Worm (Caenorhabditis elegans) whole organism, young adult: ENCODE measurements around the gene K01A2.6.

Experiments used
- K11D2.4 ChIP-seq: fragments of 200-800 bp; sonication (Bioruptor generic); IDR thresholded peaks from 2 replicates; pipeline ENCODE4 v1.3.6; 2022; ENCODE audit warnings: missing genetic modification reagents, missing genetic modification characterization, missing compliant biosample characterization
- Y53F4B.3 ChIP-seq: fragments of 200-800 bp; sonication (Bioruptor generic); IDR thresholded peaks from 2 replicates; pipeline ENCODE4 v1.3.6; 2022; ENCODE audit warnings: missing genetic modification reagents, missing genetic modification characterization, missing compliant biosample characterization
- ama-1 ChIP-seq, 3 experiments: fragments of 150-350 bp in 1 of 3; sonication (generic microtip) in 2 of 3; optimal IDR thresholded peaks; 2 replicates each; lab custom pipeline; 2014 to 2018; ENCODE audit warnings: missing biosample characterization in 2 of 3, missing genetic modification characterization in 2 of 3, missing genetic modification reagents in 2 of 3
- dpl-1 ChIP-seq: fragments of 150-350 bp; optimal IDR thresholded peaks from 2 replicates; lab custom pipeline; 2014; ENCODE audit warnings: missing biosample characterization, missing genetic modification reagents, missing genetic modification characterization
- efl-1 ChIP-seq: fragments of 150-350 bp; optimal IDR thresholded peaks from 2 replicates; lab custom pipeline; 2014; ENCODE audit warnings: missing biosample characterization, missing genetic modification reagents, missing genetic modification characterization
- egl-18 ChIP-seq: fragments of 200-800 bp; sonication (Bioruptor generic); IDR thresholded peaks from 2 replicates; pipeline ENCODE4 v1.3.6; 2022; ENCODE audit warnings: missing genetic modification reagents, missing genetic modification characterization, missing compliant biosample characterization
- let-607 ChIP-seq, 2 experiments: fragments of 200-800 bp in 1 of 2; sonication (Bioruptor generic) in 1 of 2; sonication (generic microtip) in 1 of 2; optimal IDR thresholded peaks; 2 replicates each; lab custom pipeline; 2016 to 2018; ENCODE audit warnings: mild to moderate bottlenecking in 2 of 2, missing compliant biosample characterization in 2 of 2, missing genetic modification characterization in 2 of 2, moderate library complexity in 2 of 2, missing genotype in 1 of 2
- pha-4 ChIP-seq: fragments of 150-350 bp; sonication (generic microtip); optimal IDR thresholded peaks from 2 replicates; lab custom pipeline; 2014; ENCODE audit warnings: missing biosample characterization, missing genetic modification reagents, missing genetic modification characterization
- sea-2 ChIP-seq: fragments of 200-800 bp; sonication (Bioruptor generic); IDR thresholded peaks from 2 replicates; pipeline ENCODE4 v1.3.6; 2022; ENCODE audit warnings: missing genetic modification characterization, missing compliant biosample characterization
- unc-62 ChIP-seq: fragments of 150-350 bp; optimal IDR thresholded peaks from 2 replicates; lab custom pipeline; 2014; ENCODE audit warnings: missing biosample characterization, missing genetic modification reagents, missing genetic modification characterization

DNA sequence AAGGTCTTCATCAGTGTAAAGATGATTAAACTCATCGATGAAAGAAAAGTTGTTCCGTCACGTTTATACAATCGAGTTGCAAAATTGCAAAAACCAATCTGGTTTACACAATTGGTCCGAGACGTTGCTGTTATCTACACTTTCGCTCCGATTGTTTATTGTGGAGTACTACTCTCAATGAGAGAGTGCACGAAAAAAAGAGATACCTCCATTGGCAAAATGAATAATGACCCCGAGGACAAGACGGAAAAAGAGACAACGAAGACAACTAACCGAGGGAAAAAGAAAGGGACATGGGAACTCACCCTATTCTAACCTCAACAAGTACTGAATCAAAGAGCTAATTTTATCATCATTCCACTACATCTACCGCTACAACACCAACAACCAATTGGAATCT, 13.8 kb downstream of the K01A2.6 start:
- TF ChIP-seq unc-62 (GFP tag; lab: Kevin White, UChicago) (no peak), dpl-1 (GFP tag; lab: Kevin White, UChicago) (no peak), egl-18 (no peak), K11D2.4 (no peak), Y53F4B.3 (GFP tag; lab: Robert Waterston, UW) (no peak), efl-1 (GFP tag; lab: Kevin White, UChicago) (no peak), ama-1 (optimal IDR thresholded peaks at IDR 0.05; lab: Kevin White, UChicago) (no peak), ama-1 (GFP tag; optimal IDR thresholded peaks at IDR 0.05; lab: Kevin White, UChicago) (no peak), let-607 (tag; optimal IDR thresholded peaks at IDR 0.05; lab: Kevin White, UChicago) (no peak), pha-4 (no peak), sea-2 (GFP tag; lab: Robert Waterston, UW) (no peak)
